Worm (Caenorhabditis elegans): Measurements from ENCODE around the gene F47B8.5.

The F47B8.5 gene

DNA sequence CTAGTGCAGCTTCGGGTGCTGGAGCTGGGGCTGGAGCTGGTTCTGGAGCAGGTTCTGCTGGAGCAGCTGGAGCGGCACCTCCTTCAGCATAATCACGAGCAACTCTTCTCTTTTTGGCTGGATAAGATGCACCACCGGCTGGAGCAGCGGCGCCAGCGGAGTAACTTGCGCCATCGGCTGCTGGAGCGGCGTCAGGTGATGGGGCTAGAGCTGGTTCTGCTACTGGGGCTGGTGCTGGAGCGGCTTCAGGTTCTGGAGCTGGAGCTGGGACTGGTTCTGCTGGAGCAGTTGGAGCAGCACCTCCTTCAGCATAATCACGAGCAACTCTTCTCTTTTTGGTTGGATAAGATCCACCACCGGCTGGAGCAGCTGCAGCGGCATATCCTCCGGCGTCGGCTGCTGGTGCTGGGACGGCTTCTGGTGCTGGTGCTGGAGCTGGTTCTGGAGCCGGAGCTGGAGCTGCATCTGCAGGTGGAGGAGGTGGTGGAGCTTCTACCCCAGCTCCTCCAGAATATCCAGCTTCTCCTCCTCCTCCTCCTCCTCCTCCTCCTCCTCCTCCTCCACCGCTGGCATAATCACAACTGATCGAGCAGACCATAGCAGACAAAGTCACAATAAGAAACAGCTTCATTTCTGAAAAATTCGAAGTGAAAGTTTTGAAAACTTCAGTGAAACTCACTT, 8.4 kb downstream of the F47B8.5 start, which contains the start of gene F47B8.13:
Gene F47B8.13, minus strand, starts transcription at position 631 of the 681 bp plus-strand sequence.
- no peak for TF ChIP-seq sox-4 (tag; optimal IDR thresholded peaks at IDR 0.05)
- TF ChIP-seq ceh-8 (GFP tag; optimal IDR thresholded peaks at IDR 0.05) = peak; percentile 40

- TF ChIP-seq fkh-8 (tag; optimal IDR thresholded peaks at IDR 0.05) = peak; percentile 66
- peak; percentile 3 for TF ChIP-seq ceh-90 (tag; optimal IDR thresholded peaks at IDR 0.05)
- TF ChIP-seq dsc-1 (tag; optimal IDR thresholded peaks at IDR 0.05) = no peak
- no peak for TF ChIP-seq nhr-90 (tag; optimal IDR thresholded peaks at IDR 0.05; ENCODE audit: poor library complexity)
- TF ChIP-seq pax-3 (tag; optimal IDR thresholded peaks at IDR 0.05) = peak; percentile 54
- no peak for TF ChIP-seq vab-15 (tag; optimal IDR thresholded peaks at IDR 0.05)
- TF ChIP-seq C34B4.2 (tag; optimal IDR thresholded peaks at IDR 0.05) = no peak
Measured at ce11 chrV:14317621-14318020, 10.1 kb downstream of the F47B8.5 start.

DNA sequence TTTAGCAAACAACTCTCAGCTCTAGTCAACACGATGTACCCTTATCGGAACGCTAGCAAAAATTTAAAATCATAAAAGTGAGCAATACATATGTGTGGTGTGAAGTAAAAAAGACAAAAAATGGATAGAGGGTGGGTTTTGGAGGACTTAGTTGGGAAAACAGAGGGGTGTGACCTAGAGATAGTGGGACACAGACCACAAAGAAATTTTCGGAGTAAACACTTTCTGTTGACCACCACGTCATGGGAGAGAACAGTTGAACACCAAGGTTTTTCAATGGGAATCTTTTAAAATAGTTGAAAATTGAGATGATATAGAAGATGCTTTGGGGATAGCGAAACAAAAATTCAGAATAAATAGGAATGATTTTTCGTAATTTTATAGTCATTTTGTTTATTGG, 10.5 kb downstream of the F47B8.5 start:
- TF ChIP-seq lsy-2 (tag; optimal IDR thresholded peaks at IDR 0.05) (peak in 1 of 2 experiments; percentile 23), efl-1 (optimal IDR thresholded peaks at IDR 0.05) (no peak), efl-1 (GFP tag; optimal IDR thresholded peaks at IDR 0.05 in 1 of 2) (peak in 1 of 2 experiments; percentile 2), hlh-17 (GFP tag; optimal IDR thresholded peaks at IDR 0.05; ENCODE audit: borderline replicate concordance) (no peak), lin-14 (GFP tag; optimal IDR thresholded peaks at IDR 0.05) (peak; percentile 62), nhr-28 (tag; optimal IDR thresholded peaks at IDR 0.05) (no peak), ceh-63 (GFP tag; optimal IDR thresholded peaks at IDR 0.05) (no peak), unc-130 (tag; optimal IDR thresholded peaks at IDR 0.05) (no peak), dpl-1 (GFP tag; optimal IDR thresholded peaks at IDR 0.05) (no peak), C34B4.2 (tag; optimal IDR thresholded peaks at IDR 0.05) (no peak)

- TF ChIP-seq rnt-1 (tag; optimal IDR thresholded peaks at IDR 0.05) (no peak), zip-4 (GFP tag; optimal IDR thresholded peaks at IDR 0.05) (no peak), swsn-7 (tag; optimal IDR thresholded peaks at IDR 0.05) (no peak), ceh-63 (GFP tag; optimal IDR thresholded peaks at IDR 0.05) (no peak), skn-1 (tag; optimal IDR thresholded peaks at IDR 0.05) (no peak), vab-15 (tag; optimal IDR thresholded peaks at IDR 0.05) (no peak), sup-37 (GFP tag; optimal IDR thresholded peaks at IDR 0.05) (no peak)
Measured at ce11 chrV:14316525-14316924, 11.2 kb downstream of the F47B8.5 start, which contains the start of gene F47B8.2. Gene F47B8.2 (minus strand): TSS chrV:14316625.

ce11 chrV:14314236-14314635, 13.4 kb downstream of the F47B8.5 start, which contains the start of gene F47B8.1:
Gene F47B8.1 (minus strand): TSS chrV:14314336.
- TF ChIP-seq nhr-85 (tag) (peak; percentile 16), ets-5 (GFP tag; IDR thresholded peaks at IDR 0.05) (no peak), ztf-4 (tag; optimal IDR thresholded peaks at IDR 0.05) (no peak), nhr-12 (tag; optimal IDR thresholded peaks at IDR 0.05) (no peak), sox-4 (tag; optimal IDR thresholded peaks at IDR 0.05) (no peak), nhr-90 (tag; optimal IDR thresholded peaks at IDR 0.05; ENCODE audit: poor library complexity) (no peak), fkh-4 (tag; optimal IDR thresholded peaks at IDR 0.05; ENCODE audit: borderline replicate concordance) (no peak), sptf-1 (tag; optimal IDR thresholded peaks at IDR 0.05) (no peak)

ce11 chrV:14312695-14313094, 15.0 kb downstream of the F47B8.5 start, which contains the start of gene F14D7.8:
Gene F14D7.8 (minus strand): TSS chrV:14312795.
- no peak for TF ChIP-seq hpl-2 (GFP tag; optimal IDR thresholded peaks at IDR 0.05)
- TF ChIP-seq unc-86 (tag; optimal IDR thresholded peaks at IDR 0.05) = no peak
- no peak for TF ChIP-seq fkh-4 (tag; optimal IDR thresholded peaks at IDR 0.05; ENCODE audit: borderline replicate concordance)
- TF ChIP-seq hlh-4 (tag; optimal IDR thresholded peaks at IDR 0.05) = no peak
- no peak for TF ChIP-seq blmp-1 (tag; optimal IDR thresholded peaks at IDR 0.05)
- no peak for TF ChIP-seq ets-5 (GFP tag; IDR thresholded peaks at IDR 0.05)
- TF ChIP-seq ceh-82 (tag; optimal IDR thresholded peaks at IDR 0.05) = no peak
